Fruit fly (Drosophila melanogaster) whole organism, larva: ENCODE data around the gene Cpr67Fb.

ENCODE experiments used
- noc ChIP-seq: fragments of 200-800 bp; sonication (Bioruptor generic); optimal IDR thresholded peaks from 3 replicates; lab custom pipeline; 2019; ENCODE audit warnings: missing biosample characterization, mild to moderate bottlenecking, missing genetic modification characterization, moderate library complexity

The Cpr67Fb gene

DNA sequence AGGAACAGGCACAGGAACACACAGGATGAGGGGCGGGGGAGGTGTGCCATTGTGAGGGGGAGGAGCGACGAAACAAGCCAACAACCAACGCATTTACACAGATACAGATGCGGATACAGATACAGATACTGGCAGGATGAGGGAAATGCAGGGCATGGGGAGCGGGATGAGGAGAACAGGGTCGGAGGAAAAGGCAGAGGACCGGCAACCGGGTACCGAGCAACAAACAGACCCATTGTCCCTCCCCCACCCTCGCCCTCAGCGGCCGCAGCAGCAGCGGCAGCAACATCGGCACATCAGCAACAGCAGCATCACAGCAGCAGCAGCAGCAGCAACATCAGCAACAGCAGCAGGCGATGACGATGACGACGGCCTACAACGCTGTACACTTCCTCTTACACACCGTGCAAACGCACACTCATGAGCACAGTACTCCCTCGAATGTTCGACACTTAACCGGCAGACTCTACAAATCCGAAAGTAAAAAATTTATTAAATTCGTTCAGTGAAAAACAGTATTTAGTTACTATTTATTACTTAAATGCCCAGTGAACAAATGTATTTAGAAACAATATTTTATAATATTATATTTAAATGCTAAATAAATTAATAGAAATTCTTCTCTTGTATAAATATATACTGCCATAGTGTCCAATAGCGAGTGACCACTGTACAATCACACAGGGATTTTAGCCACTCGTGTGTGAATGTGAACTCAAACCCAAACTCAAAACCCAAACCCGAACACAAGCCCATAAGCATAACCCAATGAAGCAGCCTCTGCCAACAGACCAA, 38.4 kb upstream of the Cpr67Fb start:
- peak; percentile 51 for TF ChIP-seq noc (tag; lab: Kevin White, UChicago)

dm6 chr3L:10856534-10857030, 37.4 kb upstream of the Cpr67Fb start:
- peak; percentile 31 for TF ChIP-seq noc (tag; lab: Kevin White, UChicago)

DNA sequence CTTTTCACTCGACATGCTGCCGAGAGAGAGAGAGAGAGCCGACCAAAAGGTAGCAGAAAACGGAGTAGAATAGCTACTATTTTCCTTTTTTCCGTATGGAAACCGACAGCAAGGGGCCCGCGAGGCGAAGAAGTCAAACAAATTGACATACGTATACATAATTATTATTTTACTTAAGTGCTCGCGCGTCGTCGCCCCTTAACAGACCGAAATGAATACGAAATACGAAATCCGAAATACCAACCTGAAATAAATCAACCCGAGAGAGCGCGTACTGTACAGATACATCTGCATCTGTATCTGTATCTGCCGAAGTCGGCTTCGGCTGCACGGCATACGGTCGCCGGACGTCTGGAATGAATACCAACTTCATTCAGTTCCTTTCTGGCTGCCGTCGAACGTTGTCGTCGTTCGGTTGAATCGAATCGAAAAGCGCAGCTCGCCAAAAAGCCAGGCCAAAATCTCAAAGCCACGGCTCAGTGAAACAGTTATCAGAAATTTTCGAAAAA, 36.4 kb upstream of the Cpr67Fb start:
- peak; percentile 44 for TF ChIP-seq noc (tag; lab: Kevin White, UChicago)

DNA sequence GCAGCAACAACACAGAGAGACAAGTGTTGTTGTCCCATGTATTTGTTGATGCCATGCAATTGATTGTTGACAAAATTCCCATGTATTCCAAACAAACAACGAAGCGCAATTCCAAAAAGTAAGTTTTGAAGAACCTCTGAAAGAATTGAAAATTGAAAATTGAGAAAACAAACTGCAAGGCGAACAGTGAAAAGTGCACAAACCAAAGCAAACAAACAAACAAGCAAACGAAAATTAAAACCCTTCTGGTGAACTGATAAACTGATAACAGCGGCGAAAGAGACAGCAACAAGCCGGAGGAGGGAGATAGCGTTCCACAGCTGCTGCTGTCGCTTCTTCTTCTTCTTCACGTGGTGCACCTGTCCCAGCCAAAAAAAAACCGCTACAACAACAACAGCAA, 35.4 kb upstream of the Cpr67Fb start:
- TF ChIP-seq noc (tag; lab: Kevin White, UChicago): no peak

- no peak for TF ChIP-seq noc (tag; lab: Kevin White, UChicago)
These were observed 33.8 kb upstream of the Cpr67Fb start for dm6 chr3L:10860042-10860643.

- TF ChIP-seq noc (tag; lab: Kevin White, UChicago): no peak
These were observed 32.1 kb upstream of the Cpr67Fb start for dm6 chr3L:10861657-10862543.

- TF ChIP-seq noc (tag; lab: Kevin White, UChicago): no peak
These were observed 31.2 kb upstream of the Cpr67Fb start for dm6 chr3L:10862544-10863474.

dm6 chr3L:10863925-10864324, 30.0 kb upstream of the Cpr67Fb start:
- TF ChIP-seq noc (tag; lab: Kevin White, UChicago): no peak

dm6 chr3L:10866633-10867379, 27.2 kb upstream of the Cpr67Fb start:
- no peak for TF ChIP-seq noc (tag; lab: Kevin White, UChicago)

- TF ChIP-seq noc (tag; lab: Kevin White, UChicago): no peak
These were observed 26.7 kb upstream of the Cpr67Fb start for dm6 chr3L:10867380-10867648.

DNA sequence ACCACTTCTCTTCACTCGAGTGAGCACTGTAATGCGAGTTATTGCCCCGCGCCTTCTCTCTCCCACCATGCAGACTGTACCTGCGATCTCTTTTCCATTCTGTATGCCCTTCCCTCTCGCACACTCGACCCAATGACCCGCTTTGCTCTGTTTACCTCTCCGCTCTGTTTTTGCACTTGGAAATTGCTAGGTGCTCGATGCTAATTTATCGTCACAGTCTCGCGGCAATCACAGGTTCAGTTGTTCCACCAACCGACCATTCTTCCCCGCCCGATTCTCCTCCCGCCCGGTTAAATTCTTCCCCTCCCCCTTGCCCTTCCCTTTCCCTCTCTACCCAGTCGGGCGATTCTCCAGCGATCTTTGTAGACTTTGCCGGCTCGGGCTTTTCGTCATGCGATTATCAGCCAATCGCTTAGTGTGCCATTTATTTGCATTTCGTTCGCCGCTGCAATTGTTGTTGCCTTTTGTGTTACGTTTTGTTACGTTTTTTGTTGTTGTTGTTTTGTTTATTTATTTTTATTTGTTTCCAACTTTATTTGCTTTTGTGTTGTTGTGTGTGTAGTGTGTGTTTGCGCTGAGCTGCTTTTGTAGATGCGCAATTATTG, 26.1 kb upstream of the Cpr67Fb start:
- no peak for TF ChIP-seq noc (tag; lab: Kevin White, UChicago)

DNA sequence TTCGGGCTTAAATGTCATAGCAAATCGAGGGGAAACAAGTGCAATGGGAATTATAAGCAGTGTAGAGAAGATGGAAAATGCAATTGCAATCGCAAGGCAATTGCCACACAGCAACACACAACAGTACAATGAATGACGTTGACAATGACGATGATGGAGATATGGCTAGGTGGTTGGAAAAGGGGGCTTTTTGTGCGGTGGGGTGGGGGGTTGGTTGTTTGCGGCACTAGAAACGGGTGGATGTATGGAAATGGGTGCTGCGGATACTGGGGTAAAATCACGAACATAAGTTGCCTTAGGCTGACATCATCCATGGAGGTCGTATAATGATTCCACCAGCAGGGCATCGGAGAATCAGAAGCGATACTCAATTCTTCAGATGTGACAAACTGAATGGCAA, 24.8 kb upstream of the Cpr67Fb start:
- TF ChIP-seq noc (tag; lab: Kevin White, UChicago): no peak

- no peak for TF ChIP-seq noc (tag; lab: Kevin White, UChicago)
These were observed 23.9 kb upstream of the Cpr67Fb start for dm6 chr3L:10870087-10870486.

DNA sequence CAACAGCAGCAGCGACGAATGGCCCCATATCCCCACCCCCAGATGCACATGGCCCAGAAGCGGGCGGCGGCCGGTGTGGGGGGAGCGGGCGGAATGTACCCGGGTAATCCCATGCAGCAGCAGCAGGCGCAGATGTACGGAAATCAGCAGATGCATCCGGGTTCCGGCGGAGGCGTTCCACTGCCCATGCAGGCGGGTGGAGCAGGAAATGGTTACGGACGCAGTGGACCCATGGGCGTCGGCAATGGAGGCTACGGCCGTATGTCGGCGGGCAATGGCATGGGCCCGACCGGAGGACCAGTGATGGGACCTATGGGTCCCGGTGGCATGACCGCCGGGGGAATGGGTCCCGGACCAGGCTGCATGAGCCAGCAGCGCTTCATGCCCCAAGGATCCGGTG, 22.4 kb upstream of the Cpr67Fb start:
- no peak for TF ChIP-seq noc (tag; lab: Kevin White, UChicago)
